Fruit fly (Drosophila melanogaster): Measurements from ENCODE around the gene kar.

kar gene

dm6 chr3R:12681275-12681674, 7.9 kb downstream of the kar start, which contains the start of gene Cyp313a4:
Cyp313a4 (minus strand) TSS chr3R:12681375.
- TF ChIP-seq achi (GFP tag; optimal IDR thresholded peaks at IDR 0.05) (no peak), Sox102F (GFP tag; optimal IDR thresholded peaks at IDR 0.05) (no peak), CG34406 (GFP tag; optimal IDR thresholded peaks at IDR 0.05) (no peak), ss (GFP tag; optimal IDR thresholded peaks at IDR 0.05) (no peak), Hr4 (GFP tag; optimal IDR thresholded peaks at IDR 0.05) (no peak), Eip93F (GFP tag; optimal IDR thresholded peaks at IDR 0.05) (no peak), svp (GFP tag) (peak; percentile 79), eg (GFP tag; IDR thresholded peaks at IDR 0.05) (no peak)

DNA sequence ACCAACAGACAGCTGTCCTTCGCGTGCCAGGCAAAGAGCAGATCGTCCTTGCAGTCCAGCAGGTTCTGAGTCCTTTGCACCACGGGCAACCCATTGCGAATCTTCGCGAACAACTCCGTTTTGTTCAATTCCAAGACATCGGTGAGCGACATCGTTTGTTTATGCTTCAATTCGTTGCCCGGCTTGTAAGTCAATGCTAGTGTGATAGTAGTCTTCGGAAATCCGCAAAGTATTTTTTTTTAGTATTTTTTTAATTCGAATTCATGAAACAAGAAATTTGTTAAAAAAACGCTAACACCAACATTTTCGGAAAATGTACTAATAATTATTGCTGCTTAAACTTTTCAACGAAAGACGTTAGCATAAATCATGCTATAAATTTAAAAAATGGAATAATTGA, 10.3 kb downstream of the kar start, which contains the start of gene mbo:
Gene mbo (minus strand): TSS at position 203 of the 400 bp plus-strand sequence.
- TF ChIP-seq CG6854 (GFP tag; optimal IDR thresholded peaks at IDR 0.05) (no peak), CG15336 (GFP tag; IDR thresholded peaks at IDR 0.05) (no peak), spab (GFP tag; optimal IDR thresholded peaks at IDR 0.05) (no peak), pdm3 (GFP tag; optimal IDR thresholded peaks at IDR 0.05) (no peak), Sox14 (GFP tag; optimal IDR thresholded peaks at IDR 0.05) (no peak), dac (GFP tag; optimal IDR thresholded peaks at IDR 0.05) (no peak), Eip75B (GFP tag; optimal IDR thresholded peaks at IDR 0.05) (no peak), Smox (GFP tag; optimal IDR thresholded peaks at IDR 0.05) (no peak), CG31627 (GFP tag; optimal IDR thresholded peaks at IDR 0.05) (no peak), CG34406 (GFP tag; optimal IDR thresholded peaks at IDR 0.05) (no peak)

dm6 chr3R:12676160-12676559, 13.0 kb downstream of the kar start, which contains the start of gene CG43630:
CG43630 (minus strand) TSS chr3R:12676260.
- TF ChIP-seq CG16779 (tag; optimal IDR thresholded peaks at IDR 0.05) = no peak

- TF ChIP-seq CG6163 (GFP tag; IDR thresholded peaks at IDR 0.05) (no peak), svp (GFP tag) (peak; percentile 98)
These were observed 15.0 kb downstream of the kar start, which contains the start of gene Gnmt for dm6 chr3R:12674041-12674623. Gnmt (plus strand) TSS chr3R:12674608.

dm6 chr3R:12666206-12666834, 22.8 kb downstream of the kar start:
- TF ChIP-seq Eip78C (GFP tag) (no peak), fd59A (GFP tag; optimal IDR thresholded peaks at IDR 0.05) (no peak), CG34406 (GFP tag; optimal IDR thresholded peaks at IDR 0.05) (no peak), CG3919 (GFP tag; optimal IDR thresholded peaks at IDR 0.05) (no peak), Sox14 (GFP tag; optimal IDR thresholded peaks at IDR 0.05) (no peak), CG31627 (GFP tag; optimal IDR thresholded peaks at IDR 0.05) (no peak), CG8119 (GFP tag; IDR thresholded peaks at IDR 0.05) (no peak), CG8319 (GFP tag; optimal IDR thresholded peaks at IDR 0.05) (no peak), Hr38 (GFP tag; optimal IDR thresholded peaks at IDR 0.05) (no peak), CG6808 (GFP tag; optimal IDR thresholded peaks at IDR 0.05) (no peak), Blimp-1 (GFP tag; optimal IDR thresholded peaks at IDR 0.05) (no peak), Smox (GFP tag; optimal IDR thresholded peaks at IDR 0.05) (no peak)

dm6 chr3R:12662531-12662930, 26.6 kb downstream of the kar start, which contains the start of gene CG14395:
CG14395 (plus strand) TSS chr3R:12662831.
- TF ChIP-seq ss (GFP tag; optimal IDR thresholded peaks at IDR 0.05) = no peak
- TF ChIP-seq CG7368 (GFP tag; optimal IDR thresholded peaks at IDR 0.05) = no peak
- peak; percentile 36; the same call in 1 of the 3 replicates for TF ChIP-seq eg (GFP tag; IDR thresholded peaks at IDR 0.05)
- no peak for TF ChIP-seq net (GFP tag; optimal IDR thresholded peaks at IDR 0.05)
